Worm (Caenorhabditis elegans) whole organism, L4/young adult: ENCODE results near the gene ZK6.6.

ENCODE experiments used
- W03F9.2 ChIP-seq: fragments of 150-350 bp; optimal IDR thresholded peaks from 2 replicates; lab custom pipeline; 2014; ENCODE audit warnings: missing biosample characterization, missing genetic modification characterization
- dao-5 ChIP-seq: sonication (generic microtip); optimal IDR thresholded peaks from 2 replicates; lab custom pipeline; 2016; ENCODE audit warnings: missing genotype, missing genetic modification characterization, moderate library complexity, missing compliant biosample characterization
- him-1 ChIP-seq: sonication (generic microtip); optimal IDR thresholded peaks from 2 replicates; lab custom pipeline; 2016; ENCODE audit warnings: missing genotype, missing genetic modification reagents, missing genetic modification characterization, missing compliant biosample characterization

- TF ChIP-seq W03F9.2 (no peak), dao-5 (no peak), him-1 (tag; lab: Kevin White, UChicago) (no peak)
Observed at ce11 chrV:361291-361690, 27.2 kb upstream of the ZK6.6 start.
